Worm (Caenorhabditis elegans): Measurements from ENCODE around the gene ttr-13.

Gene ttr-13

ce11 chrV:20645479-20645878, 8.7 kb upstream of the ttr-13 start:
- TF ChIP-seq unc-42 (tag; optimal IDR thresholded peaks at IDR 0.05) (peak; percentile 53), pax-1 (tag; optimal IDR thresholded peaks at IDR 0.05) (no peak), nfya-1 (tag; optimal IDR thresholded peaks at IDR 0.05) (no peak), unc-55 (GFP tag; optimal IDR thresholded peaks at IDR 0.05) (no peak), dmd-4 (tag; optimal IDR thresholded peaks at IDR 0.05; ENCODE audit: borderline replicate concordance) (no peak)

- TF ChIP-seq ceh-31 (tag; optimal IDR thresholded peaks at IDR 0.05), result no peak
- no peak for TF ChIP-seq F13H6.1 (tag; optimal IDR thresholded peaks at IDR 0.05)
- TF ChIP-seq tbx-7 (tag; optimal IDR thresholded peaks at IDR 0.05), result no peak
- TF ChIP-seq madf-2 (tag; optimal IDR thresholded peaks at IDR 0.05), result no peak
- TF ChIP-seq pag-3 (tag; optimal IDR thresholded peaks at IDR 0.05; ENCODE audit: borderline replicate concordance), result no peak
- no peak for TF ChIP-seq zip-5 (tag; optimal IDR thresholded peaks at IDR 0.05)
- no peak for TF ChIP-seq elt-4 (tag; optimal IDR thresholded peaks at IDR 0.05)
These were observed 5.1 kb upstream of the ttr-13 start, which contains the start of gene srxa-15 for ce11 chrV:20641896-20642295. TSS of gene srxa-15 (plus strand) at chrV:20642196.

ce11 chrV:20639294-20639693, 2.5 kb upstream of the ttr-13 start, which contains the start of gene srxa-14:
TSS of gene srxa-14 (plus strand) at chrV:20639594.
- no peak for TF ChIP-seq lim-6 (tag; optimal IDR thresholded peaks at IDR 0.05)
- no peak for TF ChIP-seq hlh-15 (tag; optimal IDR thresholded peaks at IDR 0.05)
- TF ChIP-seq F13H6.1 (tag; optimal IDR thresholded peaks at IDR 0.05), result no peak
- TF ChIP-seq ama-1 (optimal IDR thresholded peaks at IDR 0.05), result no peak
- no peak for TF ChIP-seq dve-1 (tag; optimal IDR thresholded peaks at IDR 0.05)
- no peak for TF ChIP-seq sox-4 (tag; optimal IDR thresholded peaks at IDR 0.05)
- TF ChIP-seq C08G9.2 (tag; optimal IDR thresholded peaks at IDR 0.05), result no peak
- no peak for TF ChIP-seq ztf-16 (tag; optimal IDR thresholded peaks at IDR 0.05)
- no peak for TF ChIP-seq nhr-232 (tag; optimal IDR thresholded peaks at IDR 0.05)
- no peak for TF ChIP-seq pros-1 (tag; optimal IDR thresholded peaks at IDR 0.05)
- no peak for TF ChIP-seq ceh-48 (tag; optimal IDR thresholded peaks at IDR 0.05)
- TF ChIP-seq K09A11.1 (tag; optimal IDR thresholded peaks at IDR 0.05; ENCODE audit: insufficient read depth), result no peak
- no peak for TF ChIP-seq rnt-1 (tag; optimal IDR thresholded peaks at IDR 0.05)
- no peak for TF ChIP-seq sox-2 (GFP tag; IDR thresholded peaks at IDR 0.05)
- no peak for TF ChIP-seq odd-2 (tag; optimal IDR thresholded peaks at IDR 0.05)
- no peak for TF ChIP-seq hlh-13 (GFP tag; optimal IDR thresholded peaks at IDR 0.05)
- no peak for TF ChIP-seq sdc-2 (tag; optimal IDR thresholded peaks at IDR 0.05)
- TF ChIP-seq unc-55 (GFP tag; optimal IDR thresholded peaks at IDR 0.05), result no peak
- TF ChIP-seq tbx-2 (tag; optimal IDR thresholded peaks at IDR 0.05), result no peak
- no peak for TF ChIP-seq ttx-3 (tag; optimal IDR thresholded peaks at IDR 0.05)

- TF ChIP-seq syd-9 (tag; optimal IDR thresholded peaks at IDR 0.05) (no peak), odd-2 (tag; optimal IDR thresholded peaks at IDR 0.05) (no peak), dve-1 (tag; optimal IDR thresholded peaks at IDR 0.05) (no peak), lin-11 (tag; optimal IDR thresholded peaks at IDR 0.05) (no peak), hlh-6 (tag; optimal IDR thresholded peaks at IDR 0.05) (no peak), pha-2 (tag; optimal IDR thresholded peaks at IDR 0.05) (no peak), pat-9 (tag; optimal IDR thresholded peaks at IDR 0.05) (no peak)
These were observed 1.6 kb upstream of the ttr-13 start, which contains the start of gene Y44A6B.3 for ce11 chrV:20638344-20638743. TSS of gene Y44A6B.3 (minus strand) at chrV:20638444.

ce11 chrV:20634330-20634729, 2.4 kb downstream of the ttr-13 start, which contains the start of gene F46B3.16:
TSS of gene F46B3.16 (plus strand) at chrV:20634630.
- TF ChIP-seq dmd-4 (tag; optimal IDR thresholded peaks at IDR 0.05; ENCODE audit: borderline replicate concordance) (no peak), sdc-2 (tag; optimal IDR thresholded peaks at IDR 0.05) (no peak), lim-6 (tag; optimal IDR thresholded peaks at IDR 0.05) (no peak), fkh-10 (GFP tag; optimal IDR thresholded peaks at IDR 0.05) (no peak), K09A11.1 (tag; optimal IDR thresholded peaks at IDR 0.05; ENCODE audit: insufficient read depth) (no peak), ets-4 (tag; optimal IDR thresholded peaks at IDR 0.05) (no peak)
